Worm (Caenorhabditis elegans): ENCODE results near the gene abts-4.

abts-4 gene

ce11 chrX:6804405-6804804, 42.9 kb upstream of the abts-4 start:
- TF ChIP-seq elt-1 (tag; optimal IDR thresholded peaks at IDR 0.05) (no peak), fos-1 (tag; optimal IDR thresholded peaks at IDR 0.05) (no peak), gmeb-1 (tag; optimal IDR thresholded peaks at IDR 0.05) (no peak), egl-27 (tag; optimal IDR thresholded peaks at IDR 0.05) (no peak), lin-13 (GFP tag; optimal IDR thresholded peaks at IDR 0.05) (no peak), unc-55 (GFP tag; optimal IDR thresholded peaks at IDR 0.05) (no peak), nhr-129 (tag; optimal IDR thresholded peaks at IDR 0.05) (peak; percentile 43), nhr-25 (tag; optimal IDR thresholded peaks at IDR 0.05) (no peak), C34F6.9 (tag; optimal IDR thresholded peaks at IDR 0.05) (peak; percentile 38), F13H6.1 (tag; optimal IDR thresholded peaks at IDR 0.05) (no peak), ceh-16 (tag; optimal IDR thresholded peaks at IDR 0.05) (no peak)

- no peak for TF ChIP-seq ztf-4 (tag; optimal IDR thresholded peaks at IDR 0.05)
- no peak for TF ChIP-seq lsy-2 (tag; optimal IDR thresholded peaks at IDR 0.05)
Measured at ce11 chrX:6801546-6801945, 40.0 kb upstream of the abts-4 start.

ce11 chrX:6799776-6800175, 38.2 kb upstream of the abts-4 start, which contains the start of gene M03A8.3:
TSS of gene M03A8.3 (plus strand) at chrX:6800053.
- no peak for TF ChIP-seq alr-1 (tag; optimal IDR thresholded peaks at IDR 0.05)
- no peak for TF ChIP-seq nhr-11 (tag; optimal IDR thresholded peaks at IDR 0.05)
- TF ChIP-seq dmd-4 (tag; optimal IDR thresholded peaks at IDR 0.05) = no peak
- no peak for TF ChIP-seq nhr-25 (tag; optimal IDR thresholded peaks at IDR 0.05)

ce11 chrX:6795843-6796521, 34.4 kb upstream of the abts-4 start:
- TF ChIP-seq elt-3 (tag; optimal IDR thresholded peaks at IDR 0.05) (no peak), ceh-16 (tag; optimal IDR thresholded peaks at IDR 0.05) (peak; percentile 87), fos-1 (tag; optimal IDR thresholded peaks at IDR 0.05) (peak; percentile 44)

ce11 chrX:6792281-6793003, 30.9 kb upstream of the abts-4 start:
- TF ChIP-seq nhr-10 (tag; optimal IDR thresholded peaks at IDR 0.05) = no peak
- TF ChIP-seq nhr-12 (tag; optimal IDR thresholded peaks at IDR 0.05) = no peak
- no peak for TF ChIP-seq elt-1 (tag; optimal IDR thresholded peaks at IDR 0.05)
- no peak for TF ChIP-seq nhr-23 (tag; optimal IDR thresholded peaks at IDR 0.05)
- peak; percentile 3 for TF ChIP-seq F13H6.1 (tag; optimal IDR thresholded peaks at IDR 0.05)
- TF ChIP-seq alr-1 (tag; optimal IDR thresholded peaks at IDR 0.05) = no peak
- no peak for TF ChIP-seq ZK546.5 (tag; optimal IDR thresholded peaks at IDR 0.05)
- no peak for TF ChIP-seq dmd-4 (tag; optimal IDR thresholded peaks at IDR 0.05)
- TF ChIP-seq nhr-237 (tag; optimal IDR thresholded peaks at IDR 0.05) = no peak
- no peak for TF ChIP-seq lin-39 (tag; optimal IDR thresholded peaks at IDR 0.05)
- TF ChIP-seq mab-5 (tag; optimal IDR thresholded peaks at IDR 0.05) = no peak
- no peak for TF ChIP-seq nhr-25 (tag; optimal IDR thresholded peaks at IDR 0.05)
- peak; percentile 49 for TF ChIP-seq sma-9 (GFP tag; optimal IDR thresholded peaks at IDR 0.05)
- TF ChIP-seq sma-9 (tag; optimal IDR thresholded peaks at IDR 0.05) = no peak
- no peak for TF ChIP-seq lsy-2 (tag; optimal IDR thresholded peaks at IDR 0.05)
- TF ChIP-seq fos-1 (tag; optimal IDR thresholded peaks at IDR 0.05) = peak; percentile 65
- no peak for TF ChIP-seq Y55F3AM.14 (GFP tag; optimal IDR thresholded peaks at IDR 0.05)
- TF ChIP-seq C34F6.9 (tag; optimal IDR thresholded peaks at IDR 0.05) = no peak
- no peak for TF ChIP-seq ceh-16 (tag; optimal IDR thresholded peaks at IDR 0.05)
- no peak for TF ChIP-seq lin-11 (tag; optimal IDR thresholded peaks at IDR 0.05)
- TF ChIP-seq lin-13 (GFP tag; optimal IDR thresholded peaks at IDR 0.05) = peak; percentile 1
- TF ChIP-seq nhr-129 (tag; optimal IDR thresholded peaks at IDR 0.05) = no peak
- TF ChIP-seq snpc-4 (tag; optimal IDR thresholded peaks at IDR 0.05) = no peak
- peak; percentile 44 for TF ChIP-seq gmeb-1 (tag; optimal IDR thresholded peaks at IDR 0.05)
- TF ChIP-seq ztf-1 (GFP tag; conservative IDR thresholded peaks at IDR 0.05) = no peak
- TF ChIP-seq nhr-6 (tag; optimal IDR thresholded peaks at IDR 0.05) = no peak
- TF ChIP-seq elt-3 (tag; optimal IDR thresholded peaks at IDR 0.05) = no peak
- no peak for TF ChIP-seq ceh-82 (tag; optimal IDR thresholded peaks at IDR 0.05)
- TF ChIP-seq crh-2 (tag; optimal IDR thresholded peaks at IDR 0.05) = peak; percentile 52
- no peak for TF ChIP-seq R02D3.7 (tag; optimal IDR thresholded peaks at IDR 0.05)

Measured in whole organism, L2 larva.